Worm (Caenorhabditis elegans) whole organism, late embryonic: ENCODE results near the gene haf-2.

Experiments
- Y22D7AL.16 ChIP-seq: sonication (generic microtip); optimal IDR thresholded peaks from 2 replicates; lab custom pipeline; 2016; ENCODE audit warnings: missing genetic modification characterization, missing compliant biosample characterization
- ama-1 ChIP-seq: fragments of 150-350 bp; optimal IDR thresholded peaks from 2 replicates; lab custom pipeline; 2014
- ceh-19 ChIP-seq: fragments of 200-800 bp; sonication (Bioruptor generic); optimal IDR thresholded peaks from 2 replicates; lab custom pipeline; 2018; ENCODE audit warnings: mild to moderate bottlenecking, missing genetic modification characterization, missing compliant biosample characterization
- dve-1 ChIP-seq: sonication (generic microtip); optimal IDR thresholded peaks from 2 replicates; lab custom pipeline; 2017; ENCODE audit warnings: antibody characterized with exemption, mild to moderate bottlenecking, missing genetic modification characterization, missing compliant biosample characterization
- elt-2 ChIP-seq: sonication (generic microtip); optimal IDR thresholded peaks from 2 replicates; lab custom pipeline; 2016; ENCODE audit warnings: missing genetic modification reagents, missing genetic modification characterization, missing compliant biosample characterization
- nfya-1 ChIP-seq: sonication (generic microtip); optimal IDR thresholded peaks from 2 replicates; lab custom pipeline; 2017; ENCODE audit warnings: missing genetic modification characterization, mild to moderate bottlenecking, missing compliant biosample characterization, antibody characterized with exemption, moderate library complexity
- nhr-11 ChIP-seq: fragments of 150-350 bp; optimal IDR thresholded peaks from 2 replicates; lab custom pipeline; 2014; ENCODE audit warnings: missing biosample characterization, missing genetic modification characterization
- pag-3 ChIP-seq: sonication (generic microtip); optimal IDR thresholded peaks from 2 replicates; lab custom pipeline; 2016; ENCODE audit warnings: missing compliant biosample characterization, missing genetic modification characterization, borderline replicate concordance
- ref-2 ChIP-seq: sonication (generic microtip); optimal IDR thresholded peaks from 2 replicates; lab custom pipeline; 2016; ENCODE audit warnings: missing genetic modification characterization, missing compliant biosample characterization

ce11 chrII:7390335-7390734, 34.1 kb upstream of the haf-2 start:
- TF ChIP-seq nfya-1 (tag; lab: Kevin White, UChicago) (no peak), elt-2 (no peak), Y22D7AL.16 (tag; lab: Kevin White, UChicago) (no peak), ceh-19 (GFP tag; lab: Kevin White, UChicago) (no peak), dve-1 (no peak), ama-1 (lab: Kevin White, UChicago) (no peak), ref-2 (tag; lab: Kevin White, UChicago) (no peak), nhr-11 (tag; lab: Kevin White, UChicago) (no peak), pag-3 (tag; lab: Kevin White, UChicago) (no peak)
